Worm (Caenorhabditis elegans): ENCODE results near the gene K02E10.4.

K02E10.4 gene

DNA sequence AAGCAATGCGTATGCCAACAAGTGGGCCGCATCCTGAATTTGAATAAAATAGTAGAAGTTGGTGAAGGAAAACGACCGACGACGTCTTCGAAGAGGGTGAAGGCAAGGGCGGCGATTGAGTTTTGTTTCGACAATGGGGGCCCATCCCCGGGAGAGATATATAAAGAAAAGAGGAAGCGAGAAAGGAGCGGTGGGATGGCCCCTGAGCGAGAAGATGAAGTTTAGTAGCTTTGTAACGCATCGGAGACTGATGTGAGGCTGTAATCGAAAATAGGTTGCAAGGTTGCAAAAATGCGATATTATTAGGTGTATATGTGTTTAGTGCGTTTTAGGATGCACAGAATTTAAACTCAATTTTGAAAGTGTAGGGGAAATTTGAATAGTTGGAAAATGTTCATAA lies 39.6 kb downstream of the K02E10.4 start:
- TF ChIP-seq dox-1 (GFP tag; IDR thresholded peaks at IDR 0.05) = peak; percentile 40; the same call in 1 of the 2 replicates
- TF ChIP-seq ztf-26 (tag; optimal IDR thresholded peaks at IDR 0.05) = no peak

DNA sequence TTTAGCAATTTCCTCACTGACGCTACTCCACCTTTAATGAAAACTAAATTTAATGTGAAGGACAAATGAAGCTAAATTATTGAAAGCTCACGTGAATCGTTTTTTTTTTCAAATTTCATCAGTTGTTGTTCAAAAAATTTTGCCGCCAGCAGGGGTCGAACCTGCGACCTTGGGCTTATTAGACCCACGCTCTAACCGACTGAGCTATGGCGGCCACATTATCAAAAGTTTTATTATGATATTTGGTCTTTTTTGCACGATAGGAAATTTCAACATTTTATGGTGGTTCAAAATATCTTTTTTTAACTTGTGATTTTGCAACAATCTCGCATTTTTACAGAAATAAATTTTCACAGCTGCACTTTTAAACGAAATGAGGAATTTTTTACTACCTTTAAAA lies 43.0 kb downstream of the K02E10.4 start:
- no peak for TF ChIP-seq let-607 (tag; optimal IDR thresholded peaks at IDR 0.05)
- TF ChIP-seq ama-1 (optimal IDR thresholded peaks at IDR 0.05) = no peak
- peak in 1 of 2 experiments; percentile 39 for TF ChIP-seq ama-1 (GFP tag; optimal IDR thresholded peaks at IDR 0.05)
- no peak for TF ChIP-seq xnd-1 (tag; optimal IDR thresholded peaks at IDR 0.05)
- peak; percentile 47 for TF ChIP-seq hmg-1.2 (GFP tag; IDR thresholded peaks at IDR 0.05)
- no peak for TF ChIP-seq lir-1 (GFP tag; conservative IDR thresholded peaks at IDR 0.05)
- 0 out of 2 replicates have a peak, but pooled peaks have one; percentile 46 for TF ChIP-seq Y95B8A.8 (GFP tag; IDR thresholded peaks at IDR 0.05)
- TF ChIP-seq lsl-1 (GFP tag; optimal IDR thresholded peaks at IDR 0.05) = no peak
- TF ChIP-seq lin-54 (GFP tag; optimal IDR thresholded peaks at IDR 0.05) = peak; percentile 24
- TF ChIP-seq Y53F4B.3 (GFP tag; IDR thresholded peaks at IDR 0.05) = no peak
- no peak for TF ChIP-seq zim-3 (tag; optimal IDR thresholded peaks at IDR 0.05)
- no peak for TF ChIP-seq akir-1 (GFP tag; optimal IDR thresholded peaks at IDR 0.05)
- TF ChIP-seq tlf-1 (GFP tag; optimal IDR thresholded peaks at IDR 0.05) = no peak
- TF ChIP-seq ceh-79 (tag; optimal IDR thresholded peaks at IDR 0.05) = no peak
- no peak for TF ChIP-seq F57C9.4 (tag; optimal IDR thresholded peaks at IDR 0.05)
- peak; percentile 88 for TF ChIP-seq tbp1 (GFP tag; optimal IDR thresholded peaks at IDR 0.05)
- TF ChIP-seq Y67H2A.10 (GFP tag; conservative IDR thresholded peaks at IDR 0.05) = no peak
- no peak for TF ChIP-seq ccch-3 (GFP tag; optimal IDR thresholded peaks at IDR 0.05)
- no peak for TF ChIP-seq ceh-40 (GFP tag; IDR thresholded peaks at IDR 0.05)
- TF ChIP-seq madf-10 (tag; optimal IDR thresholded peaks at IDR 0.05) = peak; percentile 8
- TF ChIP-seq lsy-27 (tag; optimal IDR thresholded peaks at IDR 0.05; ENCODE audit: borderline replicate concordance, insufficient read depth) = no peak
- TF ChIP-seq lag-1 (GFP tag; IDR thresholded peaks at IDR 0.05) = no peak
- TF ChIP-seq cebp-1 (GFP tag; IDR thresholded peaks at IDR 0.05) = no peak
- TF ChIP-seq cebp-1 (tag; optimal IDR thresholded peaks at IDR 0.05) = peak; percentile 17
- TF ChIP-seq atf-7 (tag; optimal IDR thresholded peaks at IDR 0.05) = no peak
- TF ChIP-seq lin-26 (GFP tag; IDR thresholded peaks at IDR 0.05) = peak; percentile 74
- TF ChIP-seq hsf-1 (GFP tag; IDR thresholded peaks at IDR 0.05) = no peak
- TF ChIP-seq attf-6 (GFP tag; IDR thresholded peaks at IDR 0.05) = no peak
- TF ChIP-seq F49E8.2 (tag; optimal IDR thresholded peaks at IDR 0.05; ENCODE audit: insufficient read depth) = no peak
- TF ChIP-seq dox-1 (GFP tag; IDR thresholded peaks at IDR 0.05) = 0 out of 2 replicates have a peak, but pooled peaks have one; percentile 13
- TF ChIP-seq rpc-1 (optimal IDR thresholded peaks at IDR 0.05) = peak; percentile 73
- TF ChIP-seq rpc-1 (tag; optimal IDR thresholded peaks at IDR 0.05) = peak; percentile 84
- TF ChIP-seq attf-3 (GFP tag; conservative IDR thresholded peaks at IDR 0.05) = no peak
- TF ChIP-seq die-1 (tag; optimal IDR thresholded peaks at IDR 0.05) = peak; percentile 64
- TF ChIP-seq madf-8 (GFP tag; conservative IDR thresholded peaks at IDR 0.05) = no peak
- 0 out of 2 replicates have a peak, but pooled peaks have one; percentile 22 for TF ChIP-seq ekl-4 (GFP tag; IDR thresholded peaks at IDR 0.05)
- TF ChIP-seq ztf-25 (GFP tag; IDR thresholded peaks at IDR 0.05) = 0 out of 2 replicates have a peak, but pooled peaks have one; percentile 50
- no peak for TF ChIP-seq B0035.1 (tag; optimal IDR thresholded peaks at IDR 0.05)
- peak; percentile 60 for TF ChIP-seq snpc-3.4 (tag; optimal IDR thresholded peaks at IDR 0.05)
- no peak for TF ChIP-seq F57A8.1 (GFP tag; optimal IDR thresholded peaks at IDR 0.05)
- peak; percentile 31 for TF ChIP-seq snpc-4 (GFP tag; optimal IDR thresholded peaks at IDR 0.05)
- TF ChIP-seq snpc-4 (tag; optimal IDR thresholded peaks at IDR 0.05) = peak in 2 of 4 experiments; percentile 31 to 64
- TF ChIP-seq C06A6.2 (GFP tag; conservative IDR thresholded peaks at IDR 0.05) = no peak
- TF ChIP-seq mel-28 (tag; optimal IDR thresholded peaks at IDR 0.05; ENCODE audit: borderline replicate concordance) = no peak
- no peak for TF ChIP-seq Y53G8AR.9 (GFP tag; conservative IDR thresholded peaks at IDR 0.05)
- TF ChIP-seq ztf-18 (tag; optimal IDR thresholded peaks at IDR 0.05) = peak; percentile 45

Data from whole organism, young adult.